Fruit fly (Drosophila melanogaster): Measurements from ENCODE around the gene GlcAT-I.

DNA sequence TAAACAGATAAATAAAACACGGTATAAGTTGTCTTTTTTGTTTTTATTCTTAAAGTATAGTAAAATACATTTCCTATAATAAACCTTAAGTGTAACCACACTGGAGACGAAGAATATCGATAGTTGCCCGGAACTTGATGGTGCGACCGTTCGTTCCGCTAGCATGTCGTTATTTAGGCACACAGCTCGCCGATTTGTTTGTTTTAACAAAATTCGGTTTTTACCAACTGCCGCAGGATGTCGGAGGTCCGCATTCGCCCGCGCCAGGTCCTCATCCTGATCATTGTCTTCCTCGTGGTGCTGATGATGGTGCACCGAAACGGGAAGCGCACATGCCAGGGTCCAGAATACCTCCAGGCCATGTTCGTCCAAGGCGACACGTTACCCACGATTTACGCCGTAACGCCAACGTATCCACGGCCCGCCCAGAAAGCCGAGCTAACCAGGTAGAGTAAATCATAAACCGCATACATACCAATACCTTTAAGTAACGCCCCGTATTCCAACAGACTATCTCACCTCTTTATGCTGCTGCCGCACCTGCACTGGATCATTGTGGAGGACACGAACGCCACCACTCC lies at the start of gene GlcAT-I:
- TF ChIP-seq Deaf1 (tag; optimal IDR thresholded peaks at IDR 0.05) (no peak), fd96Cb (tag; optimal IDR thresholded peaks at IDR 0.05) (no peak)
